Worm (Caenorhabditis elegans): ENCODE measurements around the gene slc-36.3.

Gene slc-36.3

ce11 chrV:20497537-20497936 is 46.5 kb downstream of the slc-36.3 start (continued):
- peak; percentile 30 for TF ChIP-seq B0035.1 (tag; optimal IDR thresholded peaks at IDR 0.05)
- TF ChIP-seq ztf-26 (tag; optimal IDR thresholded peaks at IDR 0.05): no peak
- TF ChIP-seq ceh-27 (GFP tag; optimal IDR thresholded peaks at IDR 0.05): no peak
- no peak for TF ChIP-seq egrh-3 (GFP tag; IDR thresholded peaks at IDR 0.05)
- TF ChIP-seq let-526 (GFP tag; IDR thresholded peaks at IDR 0.05): 0 out of 2 replicates have a peak, but pooled peaks have one; percentile 31
- TF ChIP-seq atf-7 (tag; optimal IDR thresholded peaks at IDR 0.05): peak; percentile 80
- peak; percentile 67 for TF ChIP-seq madf-6 (GFP tag; IDR thresholded peaks at IDR 0.05)
- TF ChIP-seq lin-54 (GFP tag; optimal IDR thresholded peaks at IDR 0.05): peak; percentile 57
- no peak for TF ChIP-seq B0261.1 (tag; optimal IDR thresholded peaks at IDR 0.05)
- TF ChIP-seq madf-10 (tag; optimal IDR thresholded peaks at IDR 0.05): peak; percentile 49
- 0 out of 2 replicates have a peak, but pooled peaks have one; percentile 22 for TF ChIP-seq D2030.7 (GFP tag; IDR thresholded peaks at IDR 0.05)
- 0 out of 2 replicates have a peak, but pooled peaks have one; percentile 27 for TF ChIP-seq nfyb-1 (GFP tag; IDR thresholded peaks at IDR 0.05)
- TF ChIP-seq dpl-1 (GFP tag; optimal IDR thresholded peaks at IDR 0.05): no peak
- TF ChIP-seq ceh-91 (GFP tag; IDR thresholded peaks at IDR 0.05): peak; percentile 42; the same call in 1 of the 2 replicates
- 0 out of 2 replicates have a peak, but pooled peaks have one; percentile 9 for TF ChIP-seq hmg-20 (GFP tag; IDR thresholded peaks at IDR 0.05)
- no peak for TF ChIP-seq Y67H2A.10 (GFP tag; conservative IDR thresholded peaks at IDR 0.05)
- TF ChIP-seq nhr-120 (GFP tag; IDR thresholded peaks at IDR 0.05): no peak
- no peak for TF ChIP-seq hlh-12 (tag; optimal IDR thresholded peaks at IDR 0.05)
- no peak for TF ChIP-seq lin-35 (GFP tag; optimal IDR thresholded peaks at IDR 0.05)
- peak; percentile 12 for TF ChIP-seq nhr-27 (tag; optimal IDR thresholded peaks at IDR 0.05)
- no peak for TF ChIP-seq mxl-1 (tag; optimal IDR thresholded peaks at IDR 0.05)
- no peak for TF ChIP-seq bed-2 (GFP tag; IDR thresholded peaks at IDR 0.05)
- no peak for TF ChIP-seq ama-1 (optimal IDR thresholded peaks at IDR 0.05)
- TF ChIP-seq ama-1 (GFP tag; optimal IDR thresholded peaks at IDR 0.05): no peak
- 0 out of 2 replicates have a peak, but pooled peaks have one; percentile 14 for TF ChIP-seq F33H1.4 (GFP tag; IDR thresholded peaks at IDR 0.05)
- no peak for TF ChIP-seq snpc-3.4 (tag; optimal IDR thresholded peaks at IDR 0.05)
- TF ChIP-seq hlh-26 (GFP tag; conservative IDR thresholded peaks at IDR 0.05): no peak
- no peak for TF ChIP-seq B0019.2 (GFP tag; conservative IDR thresholded peaks at IDR 0.05)
- TF ChIP-seq hsf-1 (GFP tag; IDR thresholded peaks at IDR 0.05): peak; percentile 51; the same call in 1 of the 2 replicates
- TF ChIP-seq bed-1 (GFP tag; IDR thresholded peaks at IDR 0.05): 0 out of 2 replicates have a peak, but pooled peaks have one; percentile 60
- no peak for TF ChIP-seq F22D6.2 (tag; optimal IDR thresholded peaks at IDR 0.05)
- no peak for TF ChIP-seq lin-26 (GFP tag; IDR thresholded peaks at IDR 0.05)
- TF ChIP-seq nhr-90 (tag; optimal IDR thresholded peaks at IDR 0.05): peak; percentile 74

DNA sequence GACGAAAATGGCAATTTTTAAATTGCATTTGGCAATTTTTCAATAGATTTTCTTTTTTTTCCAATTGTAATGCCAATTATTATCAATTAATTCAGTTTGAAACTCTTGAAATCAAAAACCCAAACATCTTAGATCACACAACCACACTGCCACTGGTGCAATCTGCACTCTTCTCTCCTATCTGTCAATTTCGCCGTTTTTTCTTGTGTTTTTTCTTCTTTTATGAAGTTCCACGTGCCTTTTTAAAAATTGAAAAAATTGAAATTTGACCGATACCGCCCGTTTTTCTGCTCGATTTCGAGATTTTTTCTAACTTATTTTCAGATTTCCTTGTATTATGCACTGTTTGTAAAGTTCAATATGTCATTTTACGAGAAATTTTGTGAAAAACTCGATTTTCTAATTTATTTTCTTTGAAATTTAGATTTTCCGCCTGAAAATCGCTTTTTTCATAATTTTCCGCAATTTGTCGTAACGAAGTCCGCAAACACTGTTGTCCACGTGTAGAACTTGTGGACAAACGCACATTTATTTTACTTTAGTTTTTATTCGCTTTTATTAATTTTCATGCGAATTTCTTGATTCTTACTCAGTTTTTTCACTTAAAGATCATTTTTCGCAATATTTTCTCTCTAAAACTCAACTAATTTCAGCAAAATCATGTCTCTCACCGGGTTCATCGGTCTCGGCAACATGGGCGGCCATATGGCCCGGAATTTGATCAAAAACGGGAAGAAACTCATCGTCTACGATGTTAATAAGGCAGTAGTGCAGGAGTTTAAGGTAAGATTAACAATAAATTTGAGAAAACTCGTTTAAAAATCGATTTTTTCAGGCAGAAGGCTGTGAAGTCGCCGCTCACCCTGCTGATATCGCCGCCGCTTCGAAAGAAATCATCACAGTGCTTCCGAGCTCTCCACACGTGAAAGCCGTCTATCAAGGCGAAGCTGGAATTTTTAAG is 50.4 kb downstream of the slc-36.3 start, which contains the start of gene B0250.5:
Gene B0250.5, plus strand, starts transcription at position 654 of the 961 bp plus-strand sequence.
- TF ChIP-seq somi-1 (GFP tag; optimal IDR thresholded peaks at IDR 0.05) (no peak), B0261.1 (tag; optimal IDR thresholded peaks at IDR 0.05) (no peak), him-1 (tag; optimal IDR thresholded peaks at IDR 0.05) (no peak), tbx-9 (tag; optimal IDR thresholded peaks at IDR 0.05; ENCODE audit: borderline replicate concordance) (no peak), F22D6.2 (tag; optimal IDR thresholded peaks at IDR 0.05) (no peak), dox-1 (GFP tag; IDR thresholded peaks at IDR 0.05) (no peak), let-607 (tag; optimal IDR thresholded peaks at IDR 0.05) (peak; percentile 48 to 79), lin-40 (tag; optimal IDR thresholded peaks at IDR 0.05) (peak; percentile 32), athp-1 (tag; optimal IDR thresholded peaks at IDR 0.05) (no peak), snpc-1.1 (tag; optimal IDR thresholded peaks at IDR 0.05; ENCODE audit: insufficient read depth) (no peak), F33H1.4 (GFP tag; IDR thresholded peaks at IDR 0.05) (no peak), lin-35 (GFP tag; optimal IDR thresholded peaks at IDR 0.05) (peak in 1 of 3 experiments; percentile 61), hsf-1 (GFP tag; IDR thresholded peaks at IDR 0.05) (no peak), F39B2.1 (GFP tag; IDR thresholded peaks at IDR 0.05) (no peak), unc-62 (GFP tag; optimal IDR thresholded peaks at IDR 0.05) (no peak), aptf-3 (GFP tag; IDR thresholded peaks at IDR 0.05) (no peak), zim-3 (tag; optimal IDR thresholded peaks at IDR 0.05) (no peak), madf-8 (GFP tag; conservative IDR thresholded peaks at IDR 0.05) (no peak), F57A8.1 (GFP tag; optimal IDR thresholded peaks at IDR 0.05) (no peak)

All from whole organism, young adult.